Worm (Caenorhabditis elegans) whole organism, L2 larva: ENCODE data around the gene C50E3.9.

Experiments
- C34F6.9 ChIP-seq: fragments of 150-350 bp; optimal IDR thresholded peaks from 2 replicates; lab custom pipeline; 2014; ENCODE audit warnings: missing biosample characterization, missing genetic modification characterization
- F13H6.1 ChIP-seq: sonication (generic microtip); optimal IDR thresholded peaks from 2 replicates; lab custom pipeline; 2016; ENCODE audit warnings: missing genetic modification characterization, missing compliant biosample characterization
- R02D3.7 ChIP-seq: fragments of 150-350 bp; optimal IDR thresholded peaks from 2 replicates; lab custom pipeline; 2014; ENCODE audit warnings: missing biosample characterization, missing genetic modification characterization
- Y55F3AM.14 ChIP-seq: fragments of 200-800 bp; sonication (Bioruptor generic); optimal IDR thresholded peaks from 2 replicates; lab custom pipeline; 2018; ENCODE audit warnings: mild to moderate bottlenecking, missing genetic modification characterization, missing compliant biosample characterization
- ZK546.5 ChIP-seq: sonication (generic microtip); optimal IDR thresholded peaks from 2 replicates; lab custom pipeline; 2017; ENCODE audit warnings: missing biosample characterization, missing genetic modification characterization
- alr-1 ChIP-seq: fragments of 150-350 bp; optimal IDR thresholded peaks from 2 replicates; lab custom pipeline; 2014; ENCODE audit warnings: missing biosample characterization, missing genetic modification characterization
- aly-2 ChIP-seq: fragments of 150-350 bp; optimal IDR thresholded peaks from 2 replicates; lab custom pipeline; 2014; ENCODE audit warnings: missing biosample characterization, missing genetic modification characterization
- ama-1 ChIP-seq: fragments of 150-350 bp; optimal IDR thresholded peaks from 2 replicates; lab custom pipeline; 2018; ENCODE audit warnings: inconsistent platforms
- blmp-1 ChIP-seq: sonication (generic microtip); optimal IDR thresholded peaks from 2 replicates; lab custom pipeline; 2017; ENCODE audit warnings: missing genetic modification characterization, mild to moderate bottlenecking, missing compliant biosample characterization, antibody characterized with exemption, moderate library complexity; ENCODE audit not compliant: insufficient read depth
- ceh-16 ChIP-seq: fragments of 150-350 bp; optimal IDR thresholded peaks from 2 replicates; lab custom pipeline; 2014; ENCODE audit warnings: missing biosample characterization, missing genetic modification characterization
- ceh-82 ChIP-seq: fragments of 150-350 bp; optimal IDR thresholded peaks from 2 replicates; lab custom pipeline; 2014; ENCODE audit warnings: missing biosample characterization, missing genetic modification characterization
- crh-2 ChIP-seq: sonication (generic microtip); optimal IDR thresholded peaks from 2 replicates; lab custom pipeline; 2017; ENCODE audit warnings: missing biosample characterization, missing genetic modification characterization
- dmd-4 ChIP-seq: sonication (generic microtip); optimal IDR thresholded peaks from 2 replicates; lab custom pipeline; 2017; ENCODE audit warnings: missing biosample characterization, missing genetic modification characterization
- egl-27 ChIP-seq: sonication (generic microtip); optimal IDR thresholded peaks from 3 replicates; lab custom pipeline; 2017; ENCODE audit warnings: missing biosample characterization, missing genetic modification reagents, missing genetic modification characterization
- elt-1 ChIP-seq: fragments of 150-350 bp; optimal IDR thresholded peaks from 2 replicates; lab custom pipeline; 2014; ENCODE audit warnings: missing biosample characterization, missing genetic modification characterization
- elt-3 ChIP-seq: sonication (generic microtip); optimal IDR thresholded peaks from 2 replicates; lab custom pipeline; 2017; ENCODE audit warnings: missing biosample characterization, missing genetic modification characterization
- fos-1 ChIP-seq: fragments of 150-350 bp; optimal IDR thresholded peaks from 2 replicates; lab custom pipeline; 2014; ENCODE audit warnings: missing biosample characterization, missing genetic modification characterization
- gmeb-1 ChIP-seq: fragments of 150-350 bp; optimal IDR thresholded peaks from 2 replicates; lab custom pipeline; 2014; ENCODE audit warnings: missing biosample characterization, missing genetic modification characterization
- lin-11 ChIP-seq: fragments of 150-350 bp; sonication (generic microtip); optimal IDR thresholded peaks from 2 replicates; lab custom pipeline; 2014; ENCODE audit warnings: missing biosample characterization, missing genetic modification characterization, inconsistent platforms, mixed read lengths
- lin-13 ChIP-seq: fragments of 150-350 bp; optimal IDR thresholded peaks from 2 replicates; lab custom pipeline; 2014; ENCODE audit warnings: missing biosample characterization, missing genetic modification reagents, missing genetic modification characterization
- lin-39 ChIP-seq: fragments of 150-350 bp; optimal IDR thresholded peaks from 2 replicates; lab custom pipeline; 2014; ENCODE audit warnings: missing biosample characterization, missing genetic modification reagents, missing genetic modification characterization
- lsy-2 ChIP-seq, 2 experiments: fragments of 150-350 bp in 1 of 2; sonication (generic microtip) in 1 of 2; optimal IDR thresholded peaks; 2 replicates each; lab custom pipeline; 2014 to 2017; ENCODE audit warnings: missing biosample characterization in 2 of 2, missing genetic modification characterization in 2 of 2
- mab-5 ChIP-seq: fragments of 150-350 bp; optimal IDR thresholded peaks from 2 replicates; lab custom pipeline; 2014; ENCODE audit warnings: missing biosample characterization, missing genetic modification characterization
- mbf-1 ChIP-seq: sonication (generic microtip); optimal IDR thresholded peaks from 2 replicates; lab custom pipeline; 2017; ENCODE audit warnings: missing biosample characterization, missing genetic modification characterization
- mdl-1 ChIP-seq, 2 experiments: fragments of 150-350 bp in 1 of 2; sonication (generic microtip) in 1 of 2; optimal IDR thresholded peaks; 2 replicates each; lab custom pipeline; 2017; ENCODE audit warnings: missing biosample characterization in 2 of 2, missing genetic modification characterization in 2 of 2
- nhr-10 ChIP-seq: sonication (generic microtip); optimal IDR thresholded peaks from 2 replicates; lab custom pipeline; 2017; ENCODE audit warnings: missing biosample characterization, missing genetic modification characterization
- nhr-11 ChIP-seq: fragments of 150-350 bp; optimal IDR thresholded peaks from 2 replicates; lab custom pipeline; 2014; ENCODE audit warnings: missing biosample characterization, missing genetic modification characterization
- nhr-12 ChIP-seq: fragments of 150-350 bp; optimal IDR thresholded peaks from 2 replicates; lab custom pipeline; 2014; ENCODE audit warnings: missing biosample characterization, missing genetic modification characterization
- nhr-129 ChIP-seq: fragments of 150-350 bp; optimal IDR thresholded peaks from 2 replicates; lab custom pipeline; 2014; ENCODE audit warnings: missing biosample characterization, missing genetic modification characterization
- nhr-21 ChIP-seq: fragments of 150-350 bp; optimal IDR thresholded peaks from 2 replicates; lab custom pipeline; 2014; ENCODE audit warnings: missing biosample characterization, missing genetic modification characterization
- nhr-23 ChIP-seq: fragments of 150-350 bp; optimal IDR thresholded peaks from 2 replicates; lab custom pipeline; 2014; ENCODE audit warnings: missing biosample characterization, missing genetic modification reagents, missing genetic modification characterization
- nhr-237 ChIP-seq: fragments of 150-350 bp; optimal IDR thresholded peaks from 2 replicates; lab custom pipeline; 2014; ENCODE audit warnings: missing biosample characterization, missing genetic modification characterization
- nhr-25 ChIP-seq: fragments of 150-350 bp; sonication (generic microtip); optimal IDR thresholded peaks from 3 replicates; lab custom pipeline; 2014; ENCODE audit warnings: missing biosample characterization, missing genetic modification characterization
- nhr-6 ChIP-seq: fragments of 150-350 bp; optimal IDR thresholded peaks from 2 replicates; lab custom pipeline; 2014; ENCODE audit warnings: missing biosample characterization, missing genetic modification characterization
- nhr-77 ChIP-seq: fragments of 150-350 bp; optimal IDR thresholded peaks from 2 replicates; lab custom pipeline; 2014; ENCODE audit warnings: missing biosample characterization, missing genetic modification characterization
- peb-1 ChIP-seq: fragments of 150-350 bp; optimal IDR thresholded peaks from 2 replicates; lab custom pipeline; 2014; ENCODE audit warnings: missing biosample characterization, missing genetic modification characterization
- sem-4 ChIP-seq: fragments of 150-350 bp; optimal IDR thresholded peaks from 2 replicates; lab custom pipeline; 2014; ENCODE audit warnings: missing biosample characterization, missing genetic modification reagents, missing genetic modification characterization
- skn-1 ChIP-seq: sonication (generic microtip); optimal IDR thresholded peaks from 2 replicates; lab custom pipeline; 2017; ENCODE audit warnings: missing biosample characterization, missing genetic modification characterization
- sma-3 ChIP-seq: sonication (generic microtip); optimal IDR thresholded peaks from 2 replicates; lab custom pipeline; 2016; ENCODE audit warnings: missing genetic modification reagents, missing genetic modification characterization, missing compliant biosample characterization
- sma-9 ChIP-seq, 2 experiments: fragments of 150-350 bp in 1 of 2; sonication (generic microtip) in 1 of 2; optimal IDR thresholded peaks; 2 replicates each; lab custom pipeline; 2014 to 2016; ENCODE audit warnings: missing genetic modification characterization in 2 of 2, mild to moderate bottlenecking in 1 of 2, missing biosample characterization in 1 of 2, missing compliant biosample characterization in 1 of 2, missing genetic modification reagents in 1 of 2, moderate library complexity in 1 of 2
- snpc-4 ChIP-seq: fragments of 150-350 bp; optimal IDR thresholded peaks from 2 replicates; lab custom pipeline; 2014; ENCODE audit warnings: missing biosample characterization, missing genetic modification characterization
- unc-39 ChIP-seq: fragments of 150-350 bp; optimal IDR thresholded peaks from 2 replicates; lab custom pipeline; 2014; ENCODE audit warnings: missing biosample characterization, missing genetic modification characterization
- unc-55 ChIP-seq: fragments of 150-350 bp; sonication (generic microtip); optimal IDR thresholded peaks from 3 replicates; lab custom pipeline; 2014; ENCODE audit warnings: missing biosample characterization, missing genetic modification reagents, missing genetic modification characterization
- unc-62 ChIP-seq: fragments of 150-350 bp; optimal IDR thresholded peaks from 2 replicates; lab custom pipeline; 2014; ENCODE audit warnings: missing biosample characterization, missing genetic modification reagents, missing genetic modification characterization
- zag-1 ChIP-seq: fragments of 150-350 bp; optimal IDR thresholded peaks from 2 replicates; lab custom pipeline; 2014; ENCODE audit warnings: missing biosample characterization, missing genetic modification characterization
- ztf-1 ChIP-seq: fragments of 200-800 bp; sonication (Bioruptor generic); conservative IDR thresholded peaks from 2 replicates; pipeline ENCODE4 v1.3.6; 2022; ENCODE audit warnings: missing genetic modification characterization, missing compliant biosample characterization
- ztf-11 ChIP-seq: sonication (generic microtip); optimal IDR thresholded peaks from 2 replicates; lab custom pipeline; 2017; ENCODE audit warnings: missing biosample characterization, missing genetic modification characterization
- ztf-4 ChIP-seq: fragments of 150-350 bp; optimal IDR thresholded peaks from 2 replicates; lab custom pipeline; 2014; ENCODE audit warnings: missing biosample characterization, missing genetic modification characterization

The C50E3.9 gene

DNA sequence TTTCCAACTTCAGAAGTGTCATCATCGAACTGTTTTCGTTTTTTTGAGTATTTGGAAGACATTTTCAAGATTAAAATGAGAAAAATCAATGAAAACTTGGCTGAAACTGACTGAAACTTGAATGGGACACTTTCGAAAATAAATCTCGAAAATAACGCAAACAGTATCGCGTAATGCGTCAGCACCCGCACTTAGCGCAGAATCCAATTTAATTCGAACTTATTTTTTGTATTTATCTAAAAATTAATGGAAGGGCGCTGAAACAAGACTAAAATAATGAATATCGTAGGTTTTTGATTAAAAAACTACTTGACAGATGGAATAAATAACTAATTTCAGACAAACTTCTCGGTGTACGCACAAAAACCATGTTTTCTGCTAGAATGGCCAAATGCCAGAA, 24.5 kb downstream of the C50E3.9 start, which contains the start of the genes snu-66 and ints-9:
TSS of gene snu-66 (minus strand) at position 108 of the 400 bp plus-strand sequence.
TSS of gene ints-9 (plus strand) at position 240 of the 400 bp plus-strand sequence.
- TF ChIP-seq nhr-11, result no peak
- no peak for TF ChIP-seq ama-1
- TF ChIP-seq crh-2, result peak; percentile 51
- TF ChIP-seq dmd-4, result no peak
- TF ChIP-seq elt-3 (tag; lab: Kevin White, UChicago), result no peak
- TF ChIP-seq unc-62 (GFP tag; lab: Kevin White, UChicago), result no peak
- TF ChIP-seq peb-1, result no peak
- TF ChIP-seq nhr-237 (tag; lab: Kevin White, UChicago), result no peak
- no peak for TF ChIP-seq ZK546.5 (tag; lab: Kevin White, UChicago)
- TF ChIP-seq aly-2, result no peak
- peak; percentile 40 for TF ChIP-seq lin-13 (GFP tag; lab: Kevin White, UChicago)
- TF ChIP-seq sem-4 (tag; lab: Kevin White, UChicago), result peak; percentile 16
- no peak for TF ChIP-seq nhr-25 (tag; lab: Kevin White, UChicago)
- peak; percentile 81 for TF ChIP-seq unc-55 (GFP tag; lab: Kevin White, UChicago)
- TF ChIP-seq egl-27 (tag; lab: Kevin White, UChicago), result no peak
- peak; percentile 65 for TF ChIP-seq nhr-129 (tag; lab: Kevin White, UChicago)
- TF ChIP-seq R02D3.7 (tag; lab: Kevin White, UChicago), result no peak
- no peak for TF ChIP-seq ztf-4 (tag; lab: Kevin White, UChicago)
- no peak for TF ChIP-seq unc-39 (tag; lab: Kevin White, UChicago)
- TF ChIP-seq ztf-11, result no peak
- TF ChIP-seq nhr-12 (tag; lab: Kevin White, UChicago), result no peak
- TF ChIP-seq ceh-16 (tag; lab: Kevin White, UChicago), result no peak
- peak; percentile 82 for TF ChIP-seq gmeb-1 (tag; lab: Kevin White, UChicago)
- peak; percentile 74 for TF ChIP-seq sma-9 (GFP tag; optimal IDR thresholded peaks at IDR 0.05; lab: Kevin White, UChicago)
- TF ChIP-seq sma-9 (tag; optimal IDR thresholded peaks at IDR 0.05; lab: Kevin White, UChicago), result no peak
- peak; percentile 36 for TF ChIP-seq nhr-6
- TF ChIP-seq elt-1 (tag; lab: Kevin White, UChicago), result no peak
- TF ChIP-seq nhr-23, result no peak
- no peak for TF ChIP-seq fos-1 (tag; lab: Kevin White, UChicago)
- peak; percentile 49 for TF ChIP-seq nhr-21 (tag; lab: Kevin White, UChicago)
- no peak for TF ChIP-seq lin-11 (tag; lab: Kevin White, UChicago)
- TF ChIP-seq nhr-77 (tag; lab: Kevin White, UChicago), result no peak
- no peak for TF ChIP-seq lin-39
- TF ChIP-seq skn-1 (tag; lab: Kevin White, UChicago), result no peak
- TF ChIP-seq lsy-2 (tag; optimal IDR thresholded peaks at IDR 0.05; lab: Kevin White, UChicago), result peak; percentile 63 to 82
- peak; percentile 69 for TF ChIP-seq F13H6.1 (tag; lab: Kevin White, UChicago)
- TF ChIP-seq zag-1 (tag; lab: Kevin White, UChicago), result no peak
- TF ChIP-seq mbf-1 (tag; lab: Kevin White, UChicago), result no peak
- no peak for TF ChIP-seq Y55F3AM.14 (GFP tag; lab: Kevin White, UChicago)
- no peak for TF ChIP-seq mdl-1 (tag; optimal IDR thresholded peaks at IDR 0.05; lab: Kevin White, UChicago)
- no peak for TF ChIP-seq alr-1
- TF ChIP-seq sma-3 (GFP tag; lab: Kevin White, UChicago), result peak; percentile 52
- no peak for TF ChIP-seq blmp-1
- TF ChIP-seq C34F6.9, result peak; percentile 86
- no peak for TF ChIP-seq ceh-82 (tag; lab: Kevin White, UChicago)
- TF ChIP-seq nhr-10, result no peak
- peak; percentile 22 for TF ChIP-seq snpc-4 (tag; lab: Kevin White, UChicago)
- no peak for TF ChIP-seq ztf-1 (GFP tag; lab: Robert Waterston, UW)
- TF ChIP-seq mab-5, result no peak
